Fruit fly (Drosophila melanogaster): ENCODE measurements around the gene Cep290.
A peak's percentile ranks its signal among the peaks of the same experiment; 100 is the strongest.

Gene Cep290

DNA sequence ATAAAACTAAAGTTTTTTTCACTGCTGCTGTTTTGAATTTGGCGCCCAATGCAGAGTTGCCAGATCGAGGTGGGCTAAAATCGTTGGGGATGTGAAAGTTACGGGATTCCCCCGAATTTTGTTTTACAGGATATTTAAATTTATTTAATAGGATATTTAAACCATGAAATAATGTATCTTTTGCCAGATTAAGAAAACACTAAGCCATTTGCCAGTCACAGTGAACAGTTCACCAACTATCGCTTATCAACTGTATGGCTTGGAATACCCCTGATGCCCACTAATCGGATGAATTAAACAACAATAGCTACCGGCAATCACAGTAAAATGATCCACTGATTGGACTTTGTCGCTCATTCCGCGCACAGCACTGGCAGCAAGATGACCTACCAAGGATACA is 7.3 kb downstream of the Cep290 start, which contains the start of gene Dci (continued):
- no peak for TF ChIP-seq CG8632 (GFP tag; optimal IDR thresholded peaks at IDR 0.05)
- TF ChIP-seq Ets21C (GFP tag; optimal IDR thresholded peaks at IDR 0.05), result peak; percentile 69
- no peak for TF ChIP-seq CG34406 (GFP tag; optimal IDR thresholded peaks at IDR 0.05)
- peak; percentile 79 for TF ChIP-seq Hr39 (GFP tag; optimal IDR thresholded peaks at IDR 0.05)
- no peak for TF ChIP-seq Ets96B (tag; optimal IDR thresholded peaks at IDR 0.05)
- no peak for TF ChIP-seq CG16779 (tag; optimal IDR thresholded peaks at IDR 0.05)
- peak; percentile 77 for TF ChIP-seq Sox14 (GFP tag; optimal IDR thresholded peaks at IDR 0.05)
- peak; percentile 51 for TF ChIP-seq Sox102F (GFP tag; optimal IDR thresholded peaks at IDR 0.05)

DNA sequence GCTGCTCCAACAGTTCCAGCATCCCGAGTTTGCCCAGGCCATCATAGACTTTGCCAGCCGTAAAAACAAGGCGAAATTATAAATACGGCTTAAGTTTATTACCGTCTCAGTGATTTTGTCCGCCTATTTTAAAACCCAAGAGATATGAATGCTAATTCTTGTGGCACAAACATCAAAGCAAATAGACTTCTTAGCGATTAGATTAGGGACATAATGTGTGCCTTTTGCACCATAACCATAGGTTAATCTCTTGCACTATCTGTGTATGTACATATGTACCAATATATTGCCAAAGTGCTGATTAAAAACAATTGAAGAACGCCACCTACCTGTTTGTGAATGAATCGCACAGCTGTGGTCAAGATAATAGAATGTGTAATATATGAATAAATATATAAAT is 8.5 kb downstream of the Cep290 start:
- peak; percentile 3 for TF ChIP-seq svp (GFP tag)
- TF ChIP-seq Hr39 (GFP tag; optimal IDR thresholded peaks at IDR 0.05), result no peak

DNA sequence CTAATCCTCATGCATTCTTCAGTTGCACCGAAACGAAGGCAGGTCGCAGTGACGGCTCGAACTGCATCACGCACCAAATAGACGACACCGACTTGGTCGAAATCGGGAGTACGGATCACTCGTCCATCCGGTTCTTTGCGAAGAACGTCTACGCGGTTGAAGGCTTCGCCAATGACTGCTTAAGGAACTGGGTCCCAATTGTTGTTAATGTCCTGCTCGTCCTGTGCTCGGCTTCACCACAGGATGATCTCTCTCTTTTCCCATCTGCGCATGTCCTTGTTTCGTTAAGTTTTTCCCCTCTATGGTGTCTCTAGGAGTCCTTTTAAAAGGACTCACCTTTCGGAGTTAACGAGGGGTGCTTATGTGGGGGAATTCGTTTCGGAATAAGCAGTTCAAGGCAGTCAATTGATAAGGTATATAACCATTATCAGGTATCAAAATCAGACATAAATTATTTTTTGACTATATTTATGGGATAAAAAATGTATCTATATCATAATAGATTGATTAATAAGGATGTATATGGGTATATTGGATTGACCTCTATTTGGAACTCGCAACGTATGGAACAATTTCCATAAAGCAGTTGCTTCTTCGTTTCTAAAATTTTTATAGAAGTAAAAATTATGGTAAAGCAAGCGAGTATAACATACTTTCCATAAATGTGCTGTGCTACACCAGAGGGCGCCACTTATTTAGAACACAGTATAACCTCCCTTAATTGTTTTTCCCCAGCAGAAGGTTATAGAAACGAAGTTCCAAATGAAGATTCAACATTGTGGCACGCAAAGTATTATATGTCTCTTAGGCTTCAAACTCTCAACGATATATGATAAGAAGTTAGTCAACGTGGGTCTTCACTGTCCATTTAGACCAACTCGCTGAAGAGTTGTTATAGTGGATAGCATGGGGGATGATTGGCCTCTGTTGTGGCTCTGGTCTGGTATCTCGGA is 13.6 kb downstream of the Cep290 start, which contains the start of gene dpr20:
Gene dpr20 (minus strand): TSS at position 186 of the 953 bp plus-strand sequence.
- TF ChIP-seq vri (GFP tag; optimal IDR thresholded peaks at IDR 0.05), result no peak
- TF ChIP-seq achi (GFP tag; optimal IDR thresholded peaks at IDR 0.05), result peak; percentile 78
- peak; percentile 52 for TF ChIP-seq CG11902 (GFP tag; optimal IDR thresholded peaks at IDR 0.05)
- TF ChIP-seq Hr4 (GFP tag; optimal IDR thresholded peaks at IDR 0.05), result peak; percentile 84
- peak; percentile 76 for TF ChIP-seq CG3032 (tag; optimal IDR thresholded peaks at IDR 0.05)
- peak; percentile 61 for TF ChIP-seq CG4318 (GFP tag; optimal IDR thresholded peaks at IDR 0.05)
- peak; percentile 67 for TF ChIP-seq CG11762 (GFP tag; optimal IDR thresholded peaks at IDR 0.05; ENCODE audit: insufficient read depth)
- TF ChIP-seq Hr38 (GFP tag; optimal IDR thresholded peaks at IDR 0.05), result no peak
- TF ChIP-seq acj6 (GFP tag; optimal IDR thresholded peaks at IDR 0.05), result peak; percentile 69
- peak; percentile 93 for TF ChIP-seq CG11294 (GFP tag; IDR thresholded peaks at IDR 0.05)
- TF ChIP-seq dsx (GFP tag; optimal IDR thresholded peaks at IDR 0.05; ENCODE audit: poor library complexity, severe bottlenecking), result peak; percentile 78
- peak; percentile 86 for TF ChIP-seq CG15336 (GFP tag; IDR thresholded peaks at IDR 0.05)
- peak; percentile 76 for TF ChIP-seq pdm3 (GFP tag; optimal IDR thresholded peaks at IDR 0.05)
- peak; percentile 72 for TF ChIP-seq Hr39 (GFP tag; optimal IDR thresholded peaks at IDR 0.05)
- TF ChIP-seq eg (GFP tag; IDR thresholded peaks at IDR 0.05), result peak; percentile 96
- peak; percentile 8 for TF ChIP-seq fkh (GFP tag; optimal IDR thresholded peaks at IDR 0.05)
- TF ChIP-seq CG6854 (GFP tag; optimal IDR thresholded peaks at IDR 0.05), result no peak
- TF ChIP-seq CG6276 (GFP tag; optimal IDR thresholded peaks at IDR 0.05), result peak; percentile 84
- peak; percentile 77 for TF ChIP-seq OdsH (GFP tag; optimal IDR thresholded peaks at IDR 0.05)
- no peak for TF ChIP-seq Eip93F (GFP tag; optimal IDR thresholded peaks at IDR 0.05)
- TF ChIP-seq Sox15 (GFP tag; optimal IDR thresholded peaks at IDR 0.05), result peak; percentile 33
- peak; percentile 44 for TF ChIP-seq CG34406 (GFP tag; optimal IDR thresholded peaks at IDR 0.05)
- TF ChIP-seq CG31627 (GFP tag; optimal IDR thresholded peaks at IDR 0.05), result peak; percentile 64
- peak; percentile 68 for TF ChIP-seq spab (GFP tag; optimal IDR thresholded peaks at IDR 0.05)
- peak; percentile 79 for TF ChIP-seq Ets96B (tag; optimal IDR thresholded peaks at IDR 0.05)
- peak; percentile 83 for TF ChIP-seq CG7368 (GFP tag; optimal IDR thresholded peaks at IDR 0.05)
- TF ChIP-seq CG6792 (GFP tag; optimal IDR thresholded peaks at IDR 0.05), result peak; percentile 59
- TF ChIP-seq salr (GFP tag; optimal IDR thresholded peaks at IDR 0.05), result peak; percentile 38 to 55
- TF ChIP-seq Smox (GFP tag; optimal IDR thresholded peaks at IDR 0.05), result peak; percentile 51
- TF ChIP-seq CG8632 (GFP tag; optimal IDR thresholded peaks at IDR 0.05), result peak; percentile 30
- peak; percentile 32 for TF ChIP-seq CG16779 (tag; optimal IDR thresholded peaks at IDR 0.05)
- peak; percentile 65 for TF ChIP-seq Met (GFP tag; optimal IDR thresholded peaks at IDR 0.05)
- peak; percentile 65 for TF ChIP-seq CG10631 (GFP tag; optimal IDR thresholded peaks at IDR 0.05)
- TF ChIP-seq CG10669 (GFP tag; optimal IDR thresholded peaks at IDR 0.05), result peak; percentile 80
- peak; percentile 14 for TF ChIP-seq fd85E (GFP tag; optimal IDR thresholded peaks at IDR 0.05)
- peak; percentile 71 for TF ChIP-seq net (GFP tag; optimal IDR thresholded peaks at IDR 0.05)
- peak; percentile 64 for TF ChIP-seq Eip75B (GFP tag; optimal IDR thresholded peaks at IDR 0.05)
- peak; percentile 66 for TF ChIP-seq esn (GFP tag; optimal IDR thresholded peaks at IDR 0.05)
- peak; percentile 79 for TF ChIP-seq cyc (GFP tag; optimal IDR thresholded peaks at IDR 0.05)
- TF ChIP-seq CG9139 (GFP tag; optimal IDR thresholded peaks at IDR 0.05), result peak; percentile 53
- TF ChIP-seq topi (GFP tag; optimal IDR thresholded peaks at IDR 0.05), result peak; percentile 75

All from whole organism, prepupa.